Worm (Caenorhabditis elegans): Measurements from ENCODE around the gene pfd-4.

- TF ChIP-seq lin-13 (GFP tag; optimal IDR thresholded peaks at IDR 0.05): no peak
- no peak for TF ChIP-seq lin-15B (tag; optimal IDR thresholded peaks at IDR 0.05)
- TF ChIP-seq ztf-11 (tag; optimal IDR thresholded peaks at IDR 0.05): no peak
- no peak for TF ChIP-seq dmd-6 (GFP tag; IDR thresholded peaks at IDR 0.05)
- no peak for TF ChIP-seq vab-7 (GFP tag; IDR thresholded peaks at IDR 0.05)
- TF ChIP-seq hlh-11 (tag; optimal IDR thresholded peaks at IDR 0.05): no peak
- no peak for TF ChIP-seq lin-38 (GFP tag; IDR thresholded peaks at IDR 0.05)
- no peak for TF ChIP-seq unc-39 (tag; optimal IDR thresholded peaks at IDR 0.05)
- no peak for TF ChIP-seq pha-4 (GFP tag; IDR thresholded peaks at IDR 0.05)
- no peak for TF ChIP-seq pha-4 (tag; optimal IDR thresholded peaks at IDR 0.05)
Measured at ce11 chrIV:11350809-11351208, 35.8 kb downstream of the pfd-4 start.

Measured in whole organism, L4 larva.